Worm (Caenorhabditis elegans): ENCODE results near the gene frm-8.

DNA sequence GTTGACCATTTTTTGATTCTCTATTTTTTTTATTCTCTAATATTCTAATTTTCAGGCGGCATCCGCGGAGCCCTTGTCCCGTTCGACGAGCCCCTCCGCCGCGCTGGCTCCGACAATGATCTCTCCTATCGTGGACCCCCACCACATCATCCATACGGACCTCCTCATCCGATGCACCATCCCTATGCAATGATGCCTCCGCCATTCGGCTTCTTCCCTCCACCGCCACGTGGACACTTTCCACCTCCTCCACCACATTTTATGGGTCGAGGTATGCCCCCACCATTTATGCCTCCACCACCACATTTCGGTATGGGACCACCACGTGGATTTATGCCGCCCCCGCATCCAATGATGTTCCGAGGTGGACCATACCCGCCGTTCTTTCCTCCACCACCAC is 49.7 kb downstream of the frm-8 start:
- no peak for TF ChIP-seq ama-1 (optimal IDR thresholded peaks at IDR 0.05)
- TF ChIP-seq ztf-11 (tag; optimal IDR thresholded peaks at IDR 0.05): no peak
- no peak for TF ChIP-seq lin-15B (tag; optimal IDR thresholded peaks at IDR 0.05)
- TF ChIP-seq nhr-12 (tag; optimal IDR thresholded peaks at IDR 0.05): no peak
- no peak for TF ChIP-seq skn-1 (tag; optimal IDR thresholded peaks at IDR 0.05)
- TF ChIP-seq nhr-28 (tag; optimal IDR thresholded peaks at IDR 0.05): no peak

Measured in whole organism, L1 larva.